Fruit fly (Drosophila melanogaster) whole organism, embryonic: ENCODE data around the gene CG14866.

Experiments
- CG12942 ChIP-seq: fragments of 200-800 bp; sonication (Bioruptor generic); optimal IDR thresholded peaks from 3 replicates; lab custom pipeline; 2016; ENCODE audit warnings: missing biosample characterization, missing genetic modification characterization
- CG30403 ChIP-seq: fragments of 200-800 bp; sonication (Bioruptor generic); optimal IDR thresholded peaks from 3 replicates; lab custom pipeline; 2016; ENCODE audit warnings: missing biosample characterization, missing genetic modification characterization
- Nf-YC ChIP-seq: fragments of 200-800 bp; optimal IDR thresholded peaks from 3 replicates; lab custom pipeline; 2019; ENCODE audit warnings: missing biosample characterization, mild to moderate bottlenecking, missing genetic modification characterization, moderate library complexity
- cg ChIP-seq: fragments of 200-800 bp; sonication (Bioruptor generic); optimal IDR thresholded peaks from 3 replicates; lab custom pipeline; 2019; ENCODE audit warnings: missing biosample characterization, mild to moderate bottlenecking, missing genetic modification characterization, moderate library complexity
- croc ChIP-seq: fragments of 200-800 bp; sonication (Bioruptor generic); conservative IDR thresholded peaks from 3 replicates; pipeline ENCODE4 v1.3.6; 2022; ENCODE audit warnings: missing biosample characterization, missing genetic modification characterization
- danr ChIP-seq: fragments of 200-800 bp; sonication (Bioruptor generic); IDR thresholded peaks from 2 replicates; pipeline ENCODE4 v1.3.6; 2022; ENCODE audit warnings: missing biosample characterization, missing genetic modification characterization
- disco-r ChIP-seq: fragments of 200-800 bp; sonication (Bioruptor generic); optimal IDR thresholded peaks from 2 replicates; lab custom pipeline; 2016; ENCODE audit warnings: missing biosample characterization, missing genetic modification characterization
- emc ChIP-seq: fragments of 200-800 bp; sonication (Bioruptor generic); optimal IDR thresholded peaks from 2 replicates; lab custom pipeline; 2016; ENCODE audit warnings: missing biosample characterization, missing genetic modification characterization
- nmo ChIP-seq: fragments of 200-800 bp; sonication (Bioruptor generic); optimal IDR thresholded peaks from 2 replicates; lab custom pipeline; 2018; ENCODE audit warnings: missing biosample characterization, mild to moderate bottlenecking, missing genetic modification characterization, moderate library complexity
- seq ChIP-seq: fragments of 200-800 bp; sonication (Bioruptor generic); IDR thresholded peaks from 2 replicates; pipeline ENCODE4 v1.3.6; 2022; ENCODE audit warnings: missing biosample characterization, missing genetic modification characterization

dm6 chr3R:15291551-15292223 lies 24.6 kb upstream of the CG14866 start:
- TF ChIP-seq nmo, result no peak
- TF ChIP-seq CG12942 (GFP tag; lab: Kevin White, UChicago), result no peak
- TF ChIP-seq danr (GFP tag; lab: Robert Waterston, UW), result no peak
- no peak for TF ChIP-seq emc
- no peak for TF ChIP-seq seq (GFP tag; lab: Robert Waterston, UW)
- peak; percentile 61 for TF ChIP-seq cg (GFP tag; lab: Kevin White, UChicago)
- no peak for TF ChIP-seq disco-r (GFP tag; lab: Kevin White, UChicago)
- no peak for TF ChIP-seq croc (GFP tag; lab: Robert Waterston, UW)
- TF ChIP-seq Nf-YC (tag; lab: Kevin White, UChicago), result no peak
- no peak for TF ChIP-seq CG30403 (GFP tag; lab: Kevin White, UChicago)
